Worm (Caenorhabditis elegans): Measurements from ENCODE around the gene snx-17.

DNA sequence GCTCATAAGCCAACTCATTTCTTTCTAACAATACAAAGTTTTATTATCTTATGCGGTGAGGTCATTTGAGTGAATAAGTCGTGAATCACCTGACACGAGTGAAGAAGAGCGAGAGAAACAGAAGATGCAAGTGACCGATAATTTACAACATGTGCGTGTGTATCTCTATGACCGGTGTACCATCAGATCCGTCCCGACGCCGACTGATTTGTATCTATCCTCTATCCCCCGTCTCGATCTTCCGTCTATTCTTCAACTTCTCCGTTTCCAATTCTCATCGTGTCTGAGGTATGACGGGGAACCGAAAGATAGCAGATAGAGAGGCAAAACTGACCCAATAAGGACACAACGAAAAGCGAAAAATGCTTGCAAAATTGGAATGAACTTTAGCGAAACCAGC is 19.3 kb upstream of the snx-17 start, which contains the start of gene F09A5.3:
- TF ChIP-seq aptf-3 (GFP tag; IDR thresholded peaks at IDR 0.05) (no peak), unc-62 (GFP tag; optimal IDR thresholded peaks at IDR 0.05) (no peak), aptf-2 (GFP tag; conservative IDR thresholded peaks at IDR 0.05) (no peak), tlf-1 (GFP tag; optimal IDR thresholded peaks at IDR 0.05) (no peak), Y79H2A.3 (GFP tag; conservative IDR thresholded peaks at IDR 0.05) (no peak), ztf-6 (GFP tag; IDR thresholded peaks at IDR 0.05) (no peak), ceh-79 (tag; optimal IDR thresholded peaks at IDR 0.05) (no peak), pha-4 (tag; optimal IDR thresholded peaks at IDR 0.05) (no peak), egrh-3 (GFP tag; IDR thresholded peaks at IDR 0.05) (no peak), egl-18 (GFP tag; IDR thresholded peaks at IDR 0.05) (no peak), ceh-91 (GFP tag; IDR thresholded peaks at IDR 0.05) (no peak)

Data from whole organism, young adult.